Fruit fly (Drosophila melanogaster): ENCODE results near the gene Prestin.

Gene Prestin

DNA sequence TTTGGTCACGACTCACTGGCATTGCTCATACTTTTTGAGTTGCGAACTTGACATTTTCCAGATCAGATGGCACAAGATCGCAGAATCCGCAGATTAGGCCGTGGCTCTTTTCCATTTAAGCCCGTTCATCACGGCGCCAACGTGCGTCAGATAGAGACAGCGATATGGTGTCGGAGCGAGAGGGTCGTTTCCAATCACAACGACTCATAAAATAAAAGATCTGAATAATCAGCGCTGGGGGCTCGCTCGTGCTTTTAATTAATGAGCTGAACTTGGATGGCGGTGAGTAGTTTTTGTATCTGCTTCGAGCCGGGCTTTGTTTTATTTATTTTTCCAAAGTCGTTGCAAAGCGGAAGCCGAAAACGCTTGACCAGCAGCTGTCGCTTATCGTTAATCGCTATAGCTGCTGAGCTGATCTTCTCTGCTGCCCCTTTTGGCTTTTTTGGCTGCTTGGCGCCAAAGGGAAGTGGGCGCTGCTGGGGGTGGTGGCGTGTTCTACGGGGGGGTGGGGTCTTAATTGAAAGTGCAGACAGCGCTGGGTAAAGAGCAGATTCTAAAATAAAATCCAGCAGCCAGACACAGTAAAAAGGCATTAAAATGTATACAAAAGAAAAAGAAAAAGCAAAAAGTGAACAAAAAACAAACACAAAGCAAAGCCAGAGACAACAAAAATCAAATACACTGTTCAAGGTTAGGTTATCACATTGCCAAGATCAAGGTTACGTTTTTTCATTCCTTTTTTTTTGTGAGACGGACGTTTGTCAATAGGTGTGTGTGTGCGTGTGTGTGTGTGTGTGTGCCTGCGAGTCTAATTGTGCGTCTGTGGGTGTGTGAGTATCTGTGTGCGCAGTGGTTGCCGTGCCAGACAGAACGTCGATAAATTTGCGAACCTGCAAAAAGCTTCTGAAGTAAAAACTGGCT, 14.8 kb upstream of the Prestin start (continued):
- no peak for TF ChIP-seq BtbVII (GFP tag; optimal IDR thresholded peaks at IDR 0.05)
- no peak for TF ChIP-seq HLH54F (GFP tag; optimal IDR thresholded peaks at IDR 0.05)
- peak in 1 of 2 experiments; percentile 77 for TF ChIP-seq Dfd (GFP tag; optimal IDR thresholded peaks at IDR 0.05)
- no peak for TF ChIP-seq Scr (GFP tag; IDR thresholded peaks at IDR 0.05; ENCODE audit: partially characterized antibody)
- no peak for TF ChIP-seq Opbp (GFP tag; IDR thresholded peaks at IDR 0.05; ENCODE audit: partially characterized antibody)
- no peak for TF ChIP-seq Antp (GFP tag; optimal IDR thresholded peaks at IDR 0.05)
- no peak for TF ChIP-seq CG34422 (GFP tag; IDR thresholded peaks at IDR 0.05)
- TF ChIP-seq knrl (GFP tag; IDR thresholded peaks at IDR 0.05; ENCODE audit: partially characterized antibody), result no peak
- TF ChIP-seq Dip3 (GFP tag; optimal IDR thresholded peaks at IDR 0.05), result no peak
- TF ChIP-seq CG4820 (GFP tag; optimal IDR thresholded peaks at IDR 0.05), result no peak
- TF ChIP-seq CG7271 (tag; optimal IDR thresholded peaks at IDR 0.05), result no peak
- TF ChIP-seq NC2α (GFP tag; optimal IDR thresholded peaks at IDR 0.05), result no peak
- no peak for TF ChIP-seq CG11085 (GFP tag; IDR thresholded peaks at IDR 0.05)
- TF ChIP-seq CG6683 (GFP tag; optimal IDR thresholded peaks at IDR 0.05), result no peak
- no peak for TF ChIP-seq amos (GFP tag; IDR thresholded peaks at IDR 0.05; ENCODE audit: partially characterized antibody)
- no peak for TF ChIP-seq sens-2 (GFP tag; IDR thresholded peaks at IDR 0.05)
- TF ChIP-seq CG16813 (GFP tag; IDR thresholded peaks at IDR 0.05; ENCODE audit: partially characterized antibody), result no peak
- no peak for TF ChIP-seq pfk (GFP tag; optimal IDR thresholded peaks at IDR 0.05)
- TF ChIP-seq CG31224 (GFP tag; IDR thresholded peaks at IDR 0.05), result no peak
- TF ChIP-seq exex (tag; optimal IDR thresholded peaks at IDR 0.05), result no peak
- no peak for TF ChIP-seq ro (GFP tag; IDR thresholded peaks at IDR 0.05)
- no peak for TF ChIP-seq Stat92E (GFP tag; optimal IDR thresholded peaks at IDR 0.05)
- no peak for TF ChIP-seq CG6791 (GFP tag; IDR thresholded peaks at IDR 0.05; ENCODE audit: partially characterized antibody)
- no peak for TF ChIP-seq sens (GFP tag)
- no peak for TF ChIP-seq CG11398 (GFP tag; optimal IDR thresholded peaks at IDR 0.05)
- no peak for TF ChIP-seq Six4 (GFP tag; optimal IDR thresholded peaks at IDR 0.05)
- TF ChIP-seq tna (GFP tag; IDR thresholded peaks at IDR 0.05; ENCODE audit: partially characterized antibody), result no peak
- TF ChIP-seq Camta (GFP tag; optimal IDR thresholded peaks at IDR 0.05), result no peak
- TF ChIP-seq HLHmδ (GFP tag; optimal IDR thresholded peaks at IDR 0.05), result no peak
- peak; percentile 8 for TF ChIP-seq ATbp (GFP tag; optimal IDR thresholded peaks at IDR 0.05)
- TF ChIP-seq Hr51 (GFP tag; optimal IDR thresholded peaks at IDR 0.05), result no peak
- TF ChIP-seq hb (GFP tag; IDR thresholded peaks at IDR 0.05; ENCODE audit: partially characterized antibody), result no peak
- peak; percentile 69 for TF ChIP-seq cwo (GFP tag; optimal IDR thresholded peaks at IDR 0.05)
- no peak for TF ChIP-seq tgo (GFP tag; IDR thresholded peaks at IDR 0.05)
- TF ChIP-seq CG15601 (tag; optimal IDR thresholded peaks at IDR 0.05), result no peak
- TF ChIP-seq da (GFP tag; optimal IDR thresholded peaks at IDR 0.05), result no peak
- TF ChIP-seq mam (GFP tag; optimal IDR thresholded peaks at IDR 0.05), result no peak
- TF ChIP-seq CG7372 (GFP tag; IDR thresholded peaks at IDR 0.05), result no peak
- no peak for TF ChIP-seq CG9437 (GFP tag; optimal IDR thresholded peaks at IDR 0.05)
- TF ChIP-seq CG17359 (tag; optimal IDR thresholded peaks at IDR 0.05), result no peak
- no peak for TF ChIP-seq Bgb (GFP tag; IDR thresholded peaks at IDR 0.05; ENCODE audit: partially characterized antibody)
- TF ChIP-seq CG14014 (GFP tag; IDR thresholded peaks at IDR 0.05), result no peak
- no peak for TF ChIP-seq CG43689 (GFP tag; IDR thresholded peaks at IDR 0.05)
- peak; percentile 90 for TF ChIP-seq sug (tag; optimal IDR thresholded peaks at IDR 0.05)
- no peak for TF ChIP-seq Sry-β (GFP tag; optimal IDR thresholded peaks at IDR 0.05)
- no peak for TF ChIP-seq Aef1 (GFP tag; IDR thresholded peaks at IDR 0.05)
- no peak for TF ChIP-seq Bdp1 (GFP tag; optimal IDR thresholded peaks at IDR 0.05)
- no peak for TF ChIP-seq CG4360 (GFP tag; IDR thresholded peaks at IDR 0.05)
